Worm (Caenorhabditis elegans): Measurements from ENCODE around the gene C49C8.3.

- no peak for TF ChIP-seq flt-1 (GFP tag; IDR thresholded peaks at IDR 0.05)
- no peak for TF ChIP-seq klf-2 (GFP tag; conservative IDR thresholded peaks at IDR 0.05)
- TF ChIP-seq cog-1 (tag; optimal IDR thresholded peaks at IDR 0.05): no peak
- TF ChIP-seq tab-1 (GFP tag; IDR thresholded peaks at IDR 0.05): no peak
- TF ChIP-seq ref-1 (GFP tag; conservative IDR thresholded peaks at IDR 0.05): no peak
- no peak for TF ChIP-seq ztf-23 (GFP tag; IDR thresholded peaks at IDR 0.05)
- no peak for TF ChIP-seq med-1 (GFP tag; optimal IDR thresholded peaks at IDR 0.05; ENCODE audit: insufficient read depth)
These were observed 42.0 kb downstream of the C49C8.3 start, which contains the start of gene pole-2 for ce11 chrIV:8686510-8686909.
